Fruit fly (Drosophila melanogaster): ENCODE measurements around the gene CG5390.

dm6 chr2L:10315888-10316287 lies 9.5 kb upstream of the CG5390 start:
- TF ChIP-seq pan (optimal IDR thresholded peaks at IDR 0.05) (no peak), psq (optimal IDR thresholded peaks at IDR 0.05) (no peak), usp (GFP tag; optimal IDR thresholded peaks at IDR 0.05) (no peak)
